Worm (Caenorhabditis elegans) whole organism, late embryonic: ENCODE results near the gene srbc-16.

Experiments used
- ceh-2 ChIP-seq: sonication (generic microtip); optimal IDR thresholded peaks from 2 replicates; lab custom pipeline; 2016; ENCODE audit warnings: missing genotype, missing genetic modification characterization, missing compliant biosample characterization
- ceh-9 ChIP-seq: sonication (generic microtip); optimal IDR thresholded peaks from 2 replicates; lab custom pipeline; 2016; ENCODE audit warnings: mild to moderate bottlenecking, missing genetic modification characterization, inconsistent platforms, missing compliant biosample characterization
- fax-1 ChIP-seq: sonication (generic microtip); optimal IDR thresholded peaks from 2 replicates; lab custom pipeline; 2016; ENCODE audit warnings: missing genotype, missing genetic modification characterization, missing compliant biosample characterization
- gmeb-2 ChIP-seq: sonication (generic microtip); optimal IDR thresholded peaks from 2 replicates; lab custom pipeline; 2016; ENCODE audit warnings: missing genetic modification characterization, inconsistent platforms, missing compliant biosample characterization
- pha-4 ChIP-seq: fragments of 150-350 bp; optimal IDR thresholded peaks from 2 replicates; lab custom pipeline; 2018; ENCODE audit warnings: missing biosample characterization, missing genetic modification reagents, missing genetic modification characterization
- sox-2 ChIP-seq: fragments of 200-800 bp; sonication (Bioruptor generic); IDR thresholded peaks from 2 replicates; pipeline ENCODE4 v1.3.6; 2022; ENCODE audit warnings: missing genetic modification reagents, missing genetic modification characterization, missing compliant biosample characterization
- tbx-2 ChIP-seq: sonication (generic microtip); optimal IDR thresholded peaks from 2 replicates; lab custom pipeline; 2016; ENCODE audit warnings: missing genetic modification characterization, missing compliant biosample characterization
- ztf-16 ChIP-seq: sonication (generic microtip); optimal IDR thresholded peaks from 2 replicates; lab custom pipeline; 2017; ENCODE audit warnings: missing genetic modification characterization, missing compliant biosample characterization

ce11 chrV:2183162-2183561 is 1.3 kb downstream of the srbc-16 start, which contains the start of gene cyp-33C2:
- TF ChIP-seq sox-2 (no peak), fax-1 (tag; lab: Kevin White, UChicago) (no peak), tbx-2 (tag; lab: Kevin White, UChicago) (no peak), gmeb-2 (tag; lab: Kevin White, UChicago) (no peak), pha-4 (tag; lab: Kevin White, UChicago) (no peak), ztf-16 (no peak), ceh-2 (tag; lab: Kevin White, UChicago) (no peak), ceh-9 (tag; lab: Kevin White, UChicago) (no peak)
